Worm (Caenorhabditis elegans) whole organism, midembryonic: ENCODE measurements around the gene mec-18.
A peak's percentile ranks its signal among the peaks of the same experiment; 100 is the strongest.

ENCODE experiments used
- flt-1 ChIP-seq: fragments of 200-800 bp; sonication (Bioruptor generic); IDR thresholded peaks from 2 replicates; pipeline ENCODE4 v1.3.6; 2022; ENCODE audit warnings: missing genetic modification characterization, missing compliant biosample characterization
- klf-2 ChIP-seq: fragments of 200-800 bp; sonication (Bioruptor generic); conservative IDR thresholded peaks from 2 replicates; pipeline ENCODE4 v1.3.6; 2022; ENCODE audit warnings: missing genetic modification reagents, missing genetic modification characterization, missing compliant biosample characterization
- med-1 ChIP-seq: sonication (generic microtip); optimal IDR thresholded peaks from 2 replicates; lab custom pipeline; 2017; ENCODE audit warnings: missing genetic modification characterization, mild to moderate bottlenecking, missing compliant biosample characterization, antibody characterized with exemption, missing genetic modification reagents; ENCODE audit not compliant: insufficient read depth
- ztf-23 ChIP-seq: fragments of 200-800 bp; sonication (Bioruptor generic); IDR thresholded peaks from 2 replicates; pipeline ENCODE4 v1.3.6; 2022; ENCODE audit warnings: missing genetic modification reagents, missing genetic modification characterization, missing compliant biosample characterization
- ztf-29 ChIP-seq: fragments of 200-800 bp; sonication (Bioruptor generic); IDR thresholded peaks from 2 replicates; pipeline ENCODE4 v1.3.6; 2022; ENCODE audit warnings: missing genetic modification reagents, missing genetic modification characterization, missing compliant biosample characterization

ce11 chrX:4307559-4308005 lies 33.6 kb upstream of the mec-18 start:
- TF ChIP-seq flt-1 (GFP tag; lab: Robert Waterston, UW) (no peak), ztf-29 (GFP tag; lab: Robert Waterston, UW) (0 out of 2 replicates have a peak, but pooled peaks have one; percentile 29), med-1 (GFP tag; lab: Kevin White, UChicago) (no peak), klf-2 (GFP tag; lab: Robert Waterston, UW) (no peak), ztf-23 (GFP tag; lab: Robert Waterston, UW) (no peak)
